Fruit fly (Drosophila melanogaster) whole organism, wandering third instar larva: ENCODE results near the gene CG43867.

Experiments used
- Abd-B ChIP-seq: fragments of >200 bp; optimal IDR thresholded peaks from 2 replicates; lab custom pipeline; 2017; ENCODE audit warnings: missing biosample characterization, missing genetic modification characterization
- CG32264 ChIP-seq: fragments of 200-800 bp; sonication (Bioruptor generic); optimal IDR thresholded peaks from 2 replicates; lab custom pipeline; 2016; ENCODE audit warnings: missing biosample characterization, missing genetic modification characterization
- CG9705 ChIP-seq: fragments of 200-800 bp; sonication (Bioruptor generic); optimal IDR thresholded peaks from 2 replicates; lab custom pipeline; 2018; ENCODE audit warnings: missing biosample characterization, mild to moderate bottlenecking, missing genetic modification characterization
- CrebA ChIP-seq: fragments of 200-800 bp; sonication (Bioruptor generic); optimal IDR thresholded peaks from 2 replicates; lab custom pipeline; 2016; ENCODE audit warnings: missing biosample characterization, mild to moderate bottlenecking, missing genetic modification characterization, borderline replicate concordance
- Dfd ChIP-seq: fragments of >200 bp; optimal IDR thresholded peaks from 2 replicates; lab custom pipeline; 2017; ENCODE audit warnings: missing biosample characterization, missing genetic modification characterization
- Dif ChIP-seq: fragments of 200-275, 200-300 bp; sonication (Bioruptor generic); optimal IDR thresholded peaks from 2 replicates; lab custom pipeline; 2018; ENCODE audit warnings: missing biosample characterization, missing genetic modification characterization; ENCODE audit not compliant: partially characterized antibody
- GATAd ChIP-seq: sonication (Bioruptor generic); optimal IDR thresholded peaks from 2 replicates; lab custom pipeline; 2016; ENCODE audit warnings: missing biosample characterization, missing genetic modification characterization
- HLH106 ChIP-seq: fragments of 200-800 bp; optimal IDR thresholded peaks from 3 replicates; lab custom pipeline; 2019; ENCODE audit warnings: missing biosample characterization, mild to moderate bottlenecking, missing genetic modification characterization, moderate library complexity
- Hnf4 ChIP-seq: fragments of 200-800 bp; sonication (Bioruptor generic); optimal IDR thresholded peaks from 2 replicates; lab custom pipeline; 2016; ENCODE audit warnings: missing biosample characterization, mild to moderate bottlenecking, missing genetic modification characterization
- Hr78 ChIP-seq: fragments of >200 bp; optimal IDR thresholded peaks from 2 replicates; lab custom pipeline; 2017; ENCODE audit warnings: missing biosample characterization, missing genetic modification characterization
- Hr83 ChIP-seq: fragments of 200-300 bp; sonication (Bioruptor generic); optimal IDR thresholded peaks from 2 replicates; lab custom pipeline; 2016; ENCODE audit warnings: missing biosample characterization, mild to moderate bottlenecking, missing genetic modification characterization, moderate library complexity; ENCODE audit not compliant: poor library complexity, severe bottlenecking
- Jra ChIP-seq: sonication (Bioruptor generic); optimal IDR thresholded peaks from 2 replicates; lab custom pipeline; 2016; ENCODE audit warnings: missing biosample characterization, missing genetic modification characterization
- Mio ChIP-seq: sonication (Bioruptor generic); optimal IDR thresholded peaks from 2 replicates; lab custom pipeline; 2016; ENCODE audit warnings: missing biosample characterization, missing genetic modification characterization
- Myc ChIP-seq: fragments of >200 bp; optimal IDR thresholded peaks from 2 replicates; lab custom pipeline; 2017
- N ChIP-seq: fragments of >200 bp; optimal IDR thresholded peaks from 2 replicates; lab custom pipeline; 2018; ENCODE audit warnings: missing biosample characterization, missing external identifiers, missing genetic modification characterization
- OdsH ChIP-seq: fragments of 200-800 bp; sonication (Bioruptor generic); optimal IDR thresholded peaks from 2 replicates; lab custom pipeline; 2016; ENCODE audit warnings: missing biosample characterization, mild to moderate bottlenecking, missing genetic modification characterization
- Rel ChIP-seq, 2 experiments: fragments of 200-800 bp; sonication (Bioruptor generic) in 1 of 2; optimal IDR thresholded peaks; 2 replicates in 1 of 2; 3 replicates in 1 of 2; lab custom pipeline; 2016 to 2019; ENCODE audit warnings: mild to moderate bottlenecking in 2 of 2, missing biosample characterization in 2 of 2, missing genetic modification characterization in 2 of 2, moderate library complexity in 1 of 2
- Sp1 ChIP-seq: fragments of 200-800 bp; sonication (Bioruptor generic); optimal IDR thresholded peaks from 3 replicates; lab custom pipeline; 2019; ENCODE audit warnings: missing biosample characterization, mild to moderate bottlenecking, missing genetic modification characterization, moderate library complexity
- Vsx2 ChIP-seq: fragments of 200-300, 225-300 bp; sonication (Bioruptor generic); optimal IDR thresholded peaks from 2 replicates; lab custom pipeline; 2018; ENCODE audit warnings: missing biosample characterization, missing genetic modification characterization; ENCODE audit not compliant: partially characterized antibody
- br ChIP-seq: fragments of 200-800 bp; sonication (Bioruptor generic); optimal IDR thresholded peaks from 2 replicates; lab custom pipeline; 2016; ENCODE audit warnings: missing biosample characterization, missing genetic modification characterization
- brk ChIP-seq: fragments of 200-800 bp; sonication (Bioruptor generic); optimal IDR thresholded peaks from 2 replicates; lab custom pipeline; 2016; ENCODE audit warnings: missing biosample characterization, mild to moderate bottlenecking, missing genetic modification characterization
- dl ChIP-seq, 2 experiments: fragments of 175-275, 200-275 bp in 1 of 2; fragments of 200-275 bp in 1 of 2; sonication (Bioruptor generic); optimal IDR thresholded peaks; lab custom pipeline; 2018; ENCODE audit warnings: mild to moderate bottlenecking in 2 of 2, missing biosample characterization in 2 of 2, missing genetic modification characterization in 2 of 2, moderate library complexity in 2 of 2; ENCODE audit not compliant: partially characterized antibody in 2 of 2, insufficient read depth in 1 of 2
- dmrt93B ChIP-seq: fragments of 200-800 bp; sonication (Bioruptor generic); optimal IDR thresholded peaks from 2 replicates; lab custom pipeline; 2018; ENCODE audit warnings: missing biosample characterization, mild to moderate bottlenecking, missing genetic modification characterization
- dsf ChIP-seq: sonication (Bioruptor generic); optimal IDR thresholded peaks from 2 replicates; lab custom pipeline; 2016; ENCODE audit warnings: missing biosample characterization, missing genetic modification characterization, borderline replicate concordance
- ey ChIP-seq: fragments of 200-800 bp; sonication (Bioruptor generic); optimal IDR thresholded peaks from 2 replicates; lab custom pipeline; 2016; ENCODE audit warnings: missing biosample characterization, missing genetic modification characterization
- foxo ChIP-seq, 2 experiments: fragments of 200-800 bp; sonication (Bioruptor generic); optimal IDR thresholded peaks; 2 replicates in 1 of 2; 3 replicates in 1 of 2; lab custom pipeline; 2016 to 2017; ENCODE audit warnings: missing biosample characterization in 2 of 2, missing genetic modification characterization in 2 of 2
- fru ChIP-seq: fragments of 200-800 bp; sonication (Bioruptor generic); optimal IDR thresholded peaks from 3 replicates; lab custom pipeline; 2016; ENCODE audit warnings: missing biosample characterization, mild to moderate bottlenecking, missing genetic modification characterization
- h ChIP-seq: fragments of 200-800 bp; sonication (Bioruptor generic); optimal IDR thresholded peaks from 3 replicates; lab custom pipeline; 2016; ENCODE audit warnings: missing biosample characterization, mild to moderate bottlenecking, missing genetic modification characterization
- jim ChIP-seq: fragments of 175-275, 200-325 bp; sonication (Bioruptor generic); optimal IDR thresholded peaks from 2 replicates; lab custom pipeline; 2016; ENCODE audit warnings: missing biosample characterization, mild to moderate bottlenecking, missing genetic modification characterization
- lola ChIP-seq: fragments of >200 bp; optimal IDR thresholded peaks from 2 replicates; lab custom pipeline; 2017; ENCODE audit warnings: missing biosample characterization, missing genetic modification characterization
- pan ChIP-seq: fragments of >200 bp; optimal IDR thresholded peaks from 2 replicates; lab custom pipeline; 2017
- psq ChIP-seq: fragments of 200-800 bp; sonication (Bioruptor generic); optimal IDR thresholded peaks from 3 replicates; lab custom pipeline; 2017; ENCODE audit warnings: missing biosample characterization, mild to moderate bottlenecking, missing genetic modification characterization, moderate library complexity
- rgr ChIP-seq: fragments of 200-800 bp; sonication (Bioruptor generic); optimal IDR thresholded peaks from 3 replicates; lab custom pipeline; 2016; ENCODE audit warnings: missing biosample characterization, mild to moderate bottlenecking, missing genetic modification characterization
- sage ChIP-seq: fragments of 200-800 bp; sonication (Bioruptor generic); optimal IDR thresholded peaks from 2 replicates; lab custom pipeline; 2016; ENCODE audit warnings: missing biosample characterization, mild to moderate bottlenecking, missing genetic modification characterization
- sv ChIP-seq: fragments of 200-800 bp; sonication (Bioruptor generic); optimal IDR thresholded peaks from 3 replicates; lab custom pipeline; 2016; ENCODE audit warnings: missing biosample characterization, missing genetic modification characterization
- tai ChIP-seq: sonication (Bioruptor generic); optimal IDR thresholded peaks from 2 replicates; lab custom pipeline; 2016; ENCODE audit warnings: missing biosample characterization, missing genetic modification characterization
- usp ChIP-seq: fragments of >200 bp; optimal IDR thresholded peaks from 2 replicates; lab custom pipeline; 2017; ENCODE audit warnings: missing biosample characterization, missing genetic modification characterization
- woc ChIP-seq: sonication (Bioruptor generic); optimal IDR thresholded peaks from 2 replicates; lab custom pipeline; 2016; ENCODE audit warnings: missing biosample characterization, mild to moderate bottlenecking, missing genetic modification characterization

Gene CG43867

dm6 chrX:766094-766493 lies 161.7 kb downstream of the CG43867 start:
- TF ChIP-seq rgr (no peak), Sp1 (GFP tag; lab: Kevin White, UChicago) (no peak), OdsH (GFP tag; lab: Kevin White, UChicago) (no peak), Jra (GFP tag; lab: Kevin White, UChicago) (no peak), N (no peak), fru (GFP tag; lab: Kevin White, UChicago) (no peak), HLH106 (tag; lab: Kevin White, UChicago) (no peak), Hnf4 (GFP tag; lab: Kevin White, UChicago) (no peak), sv (no peak), lola (no peak), CG9705 (no peak), Myc (no peak), Dif (GFP tag; lab: Kevin White, UChicago) (no peak), Mio (GFP tag; lab: Kevin White, UChicago) (no peak), dmrt93B (GFP tag; lab: Kevin White, UChicago) (no peak), tai (GFP tag; lab: Kevin White, UChicago) (no peak)

- TF ChIP-seq N (no peak), br (peak; percentile 85), usp (GFP tag; lab: Kevin White, UChicago) (no peak), brk (GFP tag; lab: Kevin White, UChicago) (no peak), Sp1 (GFP tag; lab: Kevin White, UChicago) (peak; percentile 87), fru (GFP tag; lab: Kevin White, UChicago) (peak; percentile 81), dl (GFP tag; optimal IDR thresholded peaks at IDR 0.05; lab: Kevin White, UChicago; ENCODE audit: insufficient read depth in 1 of 2, partially characterized antibody in 2 of 2) (no peak), h (GFP tag; lab: Kevin White, UChicago) (peak; percentile 86), Hr78 (GFP tag; lab: Kevin White, UChicago) (no peak), psq (no peak), CG32264 (GFP tag; lab: Kevin White, UChicago) (no peak), pan (lab: Kevin White, UChicago) (no peak), Hr83 (GFP tag; lab: Kevin White, UChicago) (peak; percentile 90), rgr (peak; percentile 92), woc (GFP tag; lab: Kevin White, UChicago) (no peak), CG9705 (peak; percentile 77), foxo (GFP tag; optimal IDR thresholded peaks at IDR 0.05; lab: Kevin White, UChicago) (peak in 1 of 2 experiments; percentile 77), Vsx2 (GFP tag; lab: Kevin White, UChicago) (no peak), Myc (peak; percentile 80), Rel (GFP tag; optimal IDR thresholded peaks at IDR 0.05; lab: Kevin White, UChicago) (no peak), Rel (tag; optimal IDR thresholded peaks at IDR 0.05; lab: Kevin White, UChicago) (peak; percentile 61), jim (GFP tag; lab: Kevin White, UChicago) (no peak), Mio (GFP tag; lab: Kevin White, UChicago) (no peak), Hnf4 (GFP tag; lab: Kevin White, UChicago) (peak; percentile 70), Dfd (no peak), sv (peak; percentile 69), Abd-B (GFP tag; lab: Kevin White, UChicago) (no peak), dsf (GFP tag; lab: Kevin White, UChicago) (no peak), tai (GFP tag; lab: Kevin White, UChicago) (no peak), CrebA (GFP tag; lab: Kevin White, UChicago) (no peak), ey (peak; percentile 53), dmrt93B (GFP tag; lab: Kevin White, UChicago) (peak; percentile 90), HLH106 (tag; lab: Kevin White, UChicago) (peak; percentile 69), Dif (GFP tag; lab: Kevin White, UChicago) (peak; percentile 12), GATAd (GFP tag; lab: Kevin White, UChicago) (no peak), lola (no peak), OdsH (GFP tag; lab: Kevin White, UChicago) (peak; percentile 68), Jra (GFP tag; lab: Kevin White, UChicago) (peak; percentile 63), sage (no peak)
Measured at dm6 chrX:765039-765508, 162.7 kb downstream of the CG43867 start, which contains the start of gene RpL22. Gene RpL22, minus strand, starts transcription at chrX:765130.
